Fruit fly (Drosophila melanogaster) whole organism, pupa: ENCODE results near the gene Sgs8.

Experiments
- CG10348 ChIP-seq: fragments of 200-800 bp; sonication (Bioruptor generic); IDR thresholded peaks from 2 replicates; pipeline ENCODE4 v1.3.6; 2022; ENCODE audit warnings: missing biosample characterization, missing genetic modification characterization
- CG14655 ChIP-seq: fragments of 200-800 bp; sonication (Bioruptor generic); optimal IDR thresholded peaks from 3 replicates; lab custom pipeline; 2017; ENCODE audit warnings: mild to moderate bottlenecking, missing biosample characterization, missing genetic modification reagents, missing genetic modification characterization
- CG17806 ChIP-seq: fragments of 200-800 bp; sonication (Bioruptor generic); optimal IDR thresholded peaks from 2 replicates; lab custom pipeline; 2018; ENCODE audit warnings: missing biosample characterization, mild to moderate bottlenecking, missing genetic modification characterization, moderate library complexity
- CG34367 ChIP-seq: fragments of 200-800 bp; sonication (Bioruptor generic); optimal IDR thresholded peaks from 2 replicates; lab custom pipeline; 2018; ENCODE audit warnings: missing biosample characterization, mild to moderate bottlenecking, missing genetic modification characterization
- CG8159 ChIP-seq: fragments of 200-800 bp; sonication (Bioruptor generic); optimal IDR thresholded peaks from 3 replicates; lab custom pipeline; 2018; ENCODE audit warnings: missing biosample characterization, mild to moderate bottlenecking, missing genetic modification characterization, moderate library complexity
- CG8301 ChIP-seq: fragments of 200-800 bp; sonication (Bioruptor generic); optimal IDR thresholded peaks from 2 replicates; lab custom pipeline; 2018; ENCODE audit warnings: missing biosample characterization, mild to moderate bottlenecking, missing genetic modification characterization
- D1 ChIP-seq: fragments of 200-800 bp; sonication (Bioruptor generic); optimal IDR thresholded peaks from 2 replicates; lab custom pipeline; 2018; ENCODE audit warnings: missing biosample characterization, mild to moderate bottlenecking, missing genetic modification characterization, moderate library complexity
- EcR ChIP-seq: fragments of 200-800 bp; sonication (Bioruptor generic); optimal IDR thresholded peaks from 3 replicates; lab custom pipeline; 2019; ENCODE audit warnings: missing biosample characterization, missing genetic modification characterization, mild to moderate bottlenecking, moderate library complexity, missing genetic modification reagents
- Ets98B ChIP-seq: fragments of 200-800 bp; sonication (Bioruptor generic); IDR thresholded peaks from 2 replicates; pipeline ENCODE4 v1.3.6; 2022; ENCODE audit warnings: missing biosample characterization, missing genetic modification characterization
- Pif1A ChIP-seq: fragments of 200-800 bp; sonication (Bioruptor generic); optimal IDR thresholded peaks from 3 replicates; lab custom pipeline; 2016; ENCODE audit warnings: missing biosample characterization, missing genetic modification characterization
- Pif1B ChIP-seq: fragments of 200-800 bp; sonication (Bioruptor generic); optimal IDR thresholded peaks from 3 replicates; lab custom pipeline; 2016; ENCODE audit warnings: missing biosample characterization, missing genetic modification characterization
- Snoo ChIP-seq: fragments of 200-800 bp; sonication (Bioruptor generic); optimal IDR thresholded peaks from 3 replicates; lab custom pipeline; 2017; ENCODE audit warnings: missing biosample characterization, mild to moderate bottlenecking, missing genetic modification characterization, inconsistent platforms
- gl ChIP-seq: fragments of 200-800 bp; sonication (Bioruptor generic); optimal IDR thresholded peaks from 2 replicates; lab custom pipeline; 2018; ENCODE audit warnings: missing biosample characterization, mild to moderate bottlenecking, missing genetic modification characterization
- rn ChIP-seq: fragments of 200-800 bp; sonication (Bioruptor generic); IDR thresholded peaks from 2 replicates; pipeline ENCODE4 v1.3.6; 2022; ENCODE audit warnings: missing biosample characterization, missing genetic modification characterization

DNA sequence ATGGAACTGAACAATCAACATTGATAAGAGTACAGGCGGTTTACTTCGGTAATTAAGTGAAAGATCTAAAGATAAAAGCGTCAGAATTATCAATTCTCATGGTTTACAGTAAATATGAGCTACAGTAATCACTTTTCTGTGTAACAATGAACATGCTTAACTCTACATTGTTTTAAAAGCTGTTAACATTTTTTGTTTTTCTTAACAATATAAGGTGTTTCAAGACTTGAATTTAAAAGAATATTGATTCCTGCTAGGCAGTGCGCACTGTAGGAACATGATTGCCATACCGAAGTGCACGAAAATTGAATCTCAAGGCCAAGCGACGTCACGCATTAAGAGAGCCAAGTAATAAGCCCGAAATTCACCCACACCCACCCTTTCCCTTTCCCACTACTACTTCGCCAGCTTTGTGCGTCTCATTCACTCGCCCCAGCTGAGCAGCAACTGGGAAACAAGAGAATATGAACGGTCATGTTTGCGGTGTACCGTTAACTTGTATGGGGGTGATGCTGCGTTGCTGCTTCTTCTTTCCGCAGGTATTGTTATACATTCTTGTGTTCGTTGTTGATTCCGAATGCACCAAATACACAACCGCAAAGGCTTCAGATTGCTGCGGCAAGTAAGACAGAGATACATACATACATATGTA, 17.8 kb downstream of the Sgs8 start:
- TF ChIP-seq CG14655 (GFP tag; lab: Kevin White, UChicago) (peak; percentile 58), EcR (GFP tag; lab: Kevin White, UChicago) (no peak), CG17806 (tag; lab: Kevin White, UChicago) (peak; percentile 48), Pif1A (GFP tag; lab: Kevin White, UChicago) (peak; percentile 47), rn (GFP tag; lab: Robert Waterston, UW) (0 out of 2 replicates have a peak, but pooled peaks have one; percentile 8), Ets98B (GFP tag; lab: Robert Waterston, UW) (peak; percentile 8; the same call in 1 of the 2 replicates), CG8159 (tag; lab: Kevin White, UChicago) (peak; percentile 58), CG10348 (GFP tag; lab: Robert Waterston, UW) (no peak), Snoo (tag; lab: Kevin White, UChicago) (peak; percentile 73), D1 (tag; lab: Kevin White, UChicago) (no peak), CG8301 (tag; lab: Kevin White, UChicago) (peak; percentile 51), Pif1B (GFP tag; lab: Kevin White, UChicago) (no peak), gl (tag; lab: Kevin White, UChicago) (no peak), CG34367 (tag; lab: Kevin White, UChicago) (peak; percentile 25)
